Worm (Caenorhabditis elegans): ENCODE measurements around the gene F09E5.14.

The F09E5.14 gene

ce11 chrII:5335370-5336034, 9.2 kb downstream of the F09E5.14 start:
- no peak for TF ChIP-seq vab-7 (GFP tag; IDR thresholded peaks at IDR 0.05)
- no peak for TF ChIP-seq nhr-11 (tag; optimal IDR thresholded peaks at IDR 0.05)
- no peak for TF ChIP-seq dmd-9 (GFP tag; IDR thresholded peaks at IDR 0.05)
- TF ChIP-seq mes-2 (tag; optimal IDR thresholded peaks at IDR 0.05; ENCODE audit: poor library complexity, severe bottlenecking), result peak; percentile 7
- no peak for TF ChIP-seq lin-1 (GFP tag; IDR thresholded peaks at IDR 0.05)
- no peak for TF ChIP-seq nhr-77 (tag; optimal IDR thresholded peaks at IDR 0.05)
- TF ChIP-seq dve-1 (tag; optimal IDR thresholded peaks at IDR 0.05; ENCODE audit: insufficient read depth), result peak; percentile 41
- no peak for TF ChIP-seq rbr-2 (tag; optimal IDR thresholded peaks at IDR 0.05)
- peak in 1 of 2 experiments; percentile 96 for TF ChIP-seq unc-62 (GFP tag; optimal IDR thresholded peaks at IDR 0.05 in 1 of 2)
- no peak for TF ChIP-seq unc-62 (tag; optimal IDR thresholded peaks at IDR 0.05)
- TF ChIP-seq nhr-76 (tag; optimal IDR thresholded peaks at IDR 0.05), result no peak
- TF ChIP-seq aha-1 (tag), result peak; percentile 65
- TF ChIP-seq D1046.2 (GFP tag; IDR thresholded peaks at IDR 0.05), result no peak
- peak; percentile 38 for TF ChIP-seq hlh-30 (tag; optimal IDR thresholded peaks at IDR 0.05; ENCODE audit: insufficient read depth)
- TF ChIP-seq hif-1 (tag; optimal IDR thresholded peaks at IDR 0.05), result peak in 1 of 2 experiments; percentile 13
- no peak for TF ChIP-seq spr-1 (tag; optimal IDR thresholded peaks at IDR 0.05)
- TF ChIP-seq lsy-2 (tag; optimal IDR thresholded peaks at IDR 0.05), result peak in 1 of 2 experiments; percentile 2
- peak; percentile 67 for TF ChIP-seq nhr-6 (tag; optimal IDR thresholded peaks at IDR 0.05)

ce11 chrII:5334628-5335027, 10.0 kb downstream of the F09E5.14 start:
- TF ChIP-seq gei-8 (GFP tag; optimal IDR thresholded peaks at IDR 0.05) (no peak), nhr-111 (GFP tag; optimal IDR thresholded peaks at IDR 0.05) (no peak), saeg-2 (GFP tag; IDR thresholded peaks at IDR 0.05) (no peak), F10B5.3 (tag; optimal IDR thresholded peaks at IDR 0.05) (no peak), rbr-2 (tag; optimal IDR thresholded peaks at IDR 0.05) (no peak), hlh-30 (tag; optimal IDR thresholded peaks at IDR 0.05; ENCODE audit: insufficient read depth) (peak; percentile 19), unc-62 (GFP tag; optimal IDR thresholded peaks at IDR 0.05 in 1 of 2) (peak in 1 of 2 experiments; percentile 89), unc-62 (tag; optimal IDR thresholded peaks at IDR 0.05) (no peak), lin-13 (GFP tag; optimal IDR thresholded peaks at IDR 0.05) (no peak), sdz-12 (GFP tag; optimal IDR thresholded peaks at IDR 0.05) (no peak)

- TF ChIP-seq R02D3.7 (tag; optimal IDR thresholded peaks at IDR 0.05), result no peak
- no peak for TF ChIP-seq lin-13 (GFP tag; optimal IDR thresholded peaks at IDR 0.05)
- no peak for TF ChIP-seq nhr-76 (tag; optimal IDR thresholded peaks at IDR 0.05)
- TF ChIP-seq hmg-1.1 (GFP tag; IDR thresholded peaks at IDR 0.05), result no peak
- peak; percentile 6 for TF ChIP-seq cey-2 (tag; optimal IDR thresholded peaks at IDR 0.05; ENCODE audit: borderline replicate concordance, insufficient read depth)
- no peak for TF ChIP-seq egl-43 (GFP tag; IDR thresholded peaks at IDR 0.05)
- TF ChIP-seq sdz-12 (GFP tag; optimal IDR thresholded peaks at IDR 0.05), result no peak
- no peak for TF ChIP-seq nhr-111 (GFP tag; optimal IDR thresholded peaks at IDR 0.05)
- TF ChIP-seq aha-1 (tag), result peak; percentile 44
- peak; percentile 11 for TF ChIP-seq nhr-28 (tag; optimal IDR thresholded peaks at IDR 0.05)
- TF ChIP-seq skn-1 (tag; optimal IDR thresholded peaks at IDR 0.05), result no peak
- no peak for TF ChIP-seq fkh-10 (GFP tag; optimal IDR thresholded peaks at IDR 0.05)
- no peak for TF ChIP-seq vab-7 (GFP tag; IDR thresholded peaks at IDR 0.05)
- no peak for TF ChIP-seq ceh-32 (tag; optimal IDR thresholded peaks at IDR 0.05; ENCODE audit: poor library complexity)
- TF ChIP-seq unc-39 (tag; optimal IDR thresholded peaks at IDR 0.05), result no peak
- TF ChIP-seq spr-1 (tag; optimal IDR thresholded peaks at IDR 0.05), result no peak
- TF ChIP-seq hlh-30 (tag; optimal IDR thresholded peaks at IDR 0.05; ENCODE audit: insufficient read depth), result no peak
- TF ChIP-seq fos-1 (tag; optimal IDR thresholded peaks at IDR 0.05), result no peak
- peak; percentile 32 for TF ChIP-seq dve-1 (tag; optimal IDR thresholded peaks at IDR 0.05; ENCODE audit: insufficient read depth)
- TF ChIP-seq ceh-44 (GFP tag; IDR thresholded peaks at IDR 0.05), result no peak
- no peak for TF ChIP-seq mxl-2 (GFP tag; conservative IDR thresholded peaks at IDR 0.05)
- TF ChIP-seq zip-2 (tag; optimal IDR thresholded peaks at IDR 0.05), result no peak
- no peak for TF ChIP-seq ctbp-1 (GFP tag; IDR thresholded peaks at IDR 0.05)
- TF ChIP-seq nhr-42 (GFP tag; IDR thresholded peaks at IDR 0.05), result no peak
- TF ChIP-seq tag-97 (GFP tag; IDR thresholded peaks at IDR 0.05), result no peak
- no peak for TF ChIP-seq nhr-237 (tag; optimal IDR thresholded peaks at IDR 0.05)
- TF ChIP-seq ztf-11 (tag; optimal IDR thresholded peaks at IDR 0.05), result no peak
- TF ChIP-seq F49E8.2 (tag; optimal IDR thresholded peaks at IDR 0.05; ENCODE audit: borderline replicate concordance), result no peak
- no peak for TF ChIP-seq dpl-1 (GFP tag; optimal IDR thresholded peaks at IDR 0.05)
- TF ChIP-seq nhr-25 (tag; optimal IDR thresholded peaks at IDR 0.05; ENCODE audit: borderline replicate concordance, insufficient read depth), result no peak
- no peak for TF ChIP-seq gei-8 (GFP tag; optimal IDR thresholded peaks at IDR 0.05)
Measured at ce11 chrII:5333729-5334255, 10.9 kb downstream of the F09E5.14 start.

All from whole organism, L4 larva.